Worm (Caenorhabditis elegans): ENCODE measurements around the gene snb-2.

- no peak for TF ChIP-seq flt-1 (GFP tag; IDR thresholded peaks at IDR 0.05)
- no peak for TF ChIP-seq ama-1 (optimal IDR thresholded peaks at IDR 0.05)
- TF ChIP-seq tbx-37 (GFP tag; conservative IDR thresholded peaks at IDR 0.05), result no peak
- no peak for TF ChIP-seq hmbx-1 (tag; optimal IDR thresholded peaks at IDR 0.05)
Measured at ce11 chrV:12369437-12369836, 23.7 kb upstream of the snb-2 start, which contains the start of gene gcy-13.

Data from whole organism, early embryonic.